Worm (Caenorhabditis elegans) whole organism, L4 larva: ENCODE data around the gene srh-173.

Experiments
- F37D6.2 ChIP-seq: sonication (generic microtip); optimal IDR thresholded peaks from 2 replicates; lab custom pipeline; 2016; ENCODE audit warnings: mild to moderate bottlenecking, missing genetic modification characterization, missing compliant biosample characterization
- F44E2.7 ChIP-seq: fragments of 200-800 bp; sonication (Bioruptor generic); IDR thresholded peaks from 2 replicates; pipeline ENCODE4 v2.1.2; 2022; ENCODE audit warnings: missing genetic modification characterization, missing compliant biosample characterization
- ceh-44 ChIP-seq: fragments of 200-800 bp; sonication (Bioruptor generic); IDR thresholded peaks from 2 replicates; pipeline ENCODE4 v1.3.6; 2022; ENCODE audit warnings: missing genetic modification reagents, missing genetic modification characterization, missing compliant biosample characterization
- ces-1 ChIP-seq: fragments of 150-350 bp; sonication (generic microtip); optimal IDR thresholded peaks from 4 replicates; lab custom pipeline; 2014; ENCODE audit warnings: missing biosample characterization, missing genetic modification reagents, missing genetic modification characterization
- fos-1 ChIP-seq: fragments of 150-350 bp; optimal IDR thresholded peaks from 2 replicates; lab custom pipeline; 2014; ENCODE audit warnings: missing biosample characterization, missing genetic modification characterization
- jun-1 ChIP-seq: fragments of 150-350 bp; optimal IDR thresholded peaks from 2 replicates; lab custom pipeline; 2014; ENCODE audit warnings: missing biosample characterization, missing genetic modification reagents, missing genetic modification characterization
- madf-9 ChIP-seq: fragments of 200-800 bp; sonication (Bioruptor generic); conservative IDR thresholded peaks from 2 replicates; pipeline ENCODE4 v1.3.6; 2022; ENCODE audit warnings: missing genetic modification reagents, missing genetic modification characterization, missing compliant biosample characterization
- nhr-11 ChIP-seq: fragments of 150-350 bp; optimal IDR thresholded peaks from 2 replicates; lab custom pipeline; 2014; ENCODE audit warnings: missing biosample characterization, missing genetic modification characterization
- nhr-41 ChIP-seq: fragments of 200-800 bp; sonication (Bioruptor generic); IDR thresholded peaks from 2 replicates; pipeline ENCODE4 v1.3.6; 2022; ENCODE audit warnings: missing genetic modification reagents, missing genetic modification characterization, missing compliant biosample characterization
- nhr-48 ChIP-seq: sonication (generic microtip); optimal IDR thresholded peaks from 2 replicates; lab custom pipeline; 2016; ENCODE audit warnings: mild to moderate bottlenecking, missing genetic modification characterization, missing compliant biosample characterization
- nhr-76 ChIP-seq: fragments of 150-350 bp; optimal IDR thresholded peaks from 2 replicates; lab custom pipeline; 2014; ENCODE audit warnings: missing biosample characterization, missing genetic modification characterization

ce11 chrV:19936945-19937344 lies 36.1 kb upstream of the srh-173 start:
- TF ChIP-seq ces-1 (GFP tag; lab: Kevin White, UChicago) = no peak
- TF ChIP-seq F44E2.7 (GFP tag; lab: Robert Waterston, UW) = no peak
- TF ChIP-seq madf-9 (GFP tag; lab: Robert Waterston, UW) = no peak
- TF ChIP-seq jun-1 (tag; lab: Kevin White, UChicago) = no peak
- TF ChIP-seq ceh-44 (GFP tag; lab: Robert Waterston, UW) = no peak
- no peak for TF ChIP-seq fos-1 (tag; lab: Kevin White, UChicago)
- TF ChIP-seq nhr-41 (GFP tag; lab: Robert Waterston, UW) = no peak
- no peak for TF ChIP-seq F37D6.2 (tag; lab: Kevin White, UChicago)
- TF ChIP-seq nhr-76 (tag; lab: Kevin White, UChicago) = no peak
- no peak for TF ChIP-seq nhr-11
- TF ChIP-seq nhr-48 = no peak
